Fruit fly (Drosophila melanogaster): ENCODE data around the gene CG16995.

CG16995 gene

dm6 chr2L:2348479-2348878, 40.7 kb downstream of the CG16995 start:
- no peak for TF ChIP-seq Hr96 (GFP tag; optimal IDR thresholded peaks at IDR 0.05)
- TF ChIP-seq Clk (GFP tag; optimal IDR thresholded peaks at IDR 0.05), result no peak
- TF ChIP-seq CG7045 (GFP tag; optimal IDR thresholded peaks at IDR 0.05), result no peak
- TF ChIP-seq cic (GFP tag; optimal IDR thresholded peaks at IDR 0.05), result no peak
- TF ChIP-seq CG5204 (GFP tag; optimal IDR thresholded peaks at IDR 0.05), result no peak
- TF ChIP-seq toe (GFP tag; optimal IDR thresholded peaks at IDR 0.05), result no peak
- no peak for TF ChIP-seq CG33017 (tag; optimal IDR thresholded peaks at IDR 0.05)
- TF ChIP-seq Mnt (GFP tag; optimal IDR thresholded peaks at IDR 0.05), result no peak
- TF ChIP-seq ovo (GFP tag; optimal IDR thresholded peaks at IDR 0.05), result no peak
- TF ChIP-seq kay (GFP tag; ENCODE audit: borderline replicate concordance), result no peak
- no peak for TF ChIP-seq CG12768 (GFP tag; optimal IDR thresholded peaks at IDR 0.05)
- TF ChIP-seq tj (GFP tag; optimal IDR thresholded peaks at IDR 0.05), result no peak
- TF ChIP-seq CG7101 (tag; optimal IDR thresholded peaks at IDR 0.05), result no peak
- TF ChIP-seq Crg-1 (GFP tag; optimal IDR thresholded peaks at IDR 0.05), result no peak
- no peak for TF ChIP-seq bab1 (GFP tag; optimal IDR thresholded peaks at IDR 0.05)
- no peak for TF ChIP-seq cnc (optimal IDR thresholded peaks at IDR 0.05)
- TF ChIP-seq pad (GFP tag; optimal IDR thresholded peaks at IDR 0.05), result no peak
- no peak for TF ChIP-seq CG11617 (GFP tag; optimal IDR thresholded peaks at IDR 0.05)

DNA sequence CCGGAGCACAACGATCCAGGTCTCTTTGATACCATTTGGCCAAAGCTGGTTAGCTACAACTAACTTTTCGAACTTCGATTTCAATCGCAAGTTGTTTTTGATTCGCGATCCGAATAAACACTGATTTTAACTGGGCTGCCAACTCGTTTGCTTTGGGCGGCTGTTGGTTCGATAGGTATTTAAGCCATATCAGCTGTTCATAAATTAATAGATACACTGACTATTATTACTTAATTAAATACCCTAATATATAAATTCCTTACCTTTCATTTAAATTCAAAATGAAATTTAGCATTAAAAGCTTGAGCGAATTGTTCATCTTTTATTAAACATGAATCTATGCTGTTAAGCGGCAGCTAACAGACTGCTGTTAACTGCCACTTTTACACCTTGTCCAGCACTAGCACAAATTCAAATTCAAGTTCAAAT, 49.5 kb downstream of the CG16995 start, which contains the start of gene CG9967:
TSS of gene CG9967 (minus strand) at position 129 of the 429 bp plus-strand sequence.
- TF ChIP-seq Hr96 (GFP tag; optimal IDR thresholded peaks at IDR 0.05) (no peak), ovo (GFP tag; optimal IDR thresholded peaks at IDR 0.05) (no peak), CG7045 (GFP tag; optimal IDR thresholded peaks at IDR 0.05) (no peak), kay (GFP tag; ENCODE audit: borderline replicate concordance) (no peak), tj (GFP tag; optimal IDR thresholded peaks at IDR 0.05) (no peak), CG14711 (tag; optimal IDR thresholded peaks at IDR 0.05) (no peak), Crg-1 (GFP tag; optimal IDR thresholded peaks at IDR 0.05) (no peak), CG7101 (tag; optimal IDR thresholded peaks at IDR 0.05) (peak; percentile 4), CG33017 (tag; optimal IDR thresholded peaks at IDR 0.05) (no peak), toe (GFP tag; optimal IDR thresholded peaks at IDR 0.05) (no peak), CG12768 (GFP tag; optimal IDR thresholded peaks at IDR 0.05) (no peak), bab1 (GFP tag; optimal IDR thresholded peaks at IDR 0.05) (peak; percentile 65), CG11617 (GFP tag; optimal IDR thresholded peaks at IDR 0.05) (peak; percentile 14), cic (GFP tag; optimal IDR thresholded peaks at IDR 0.05) (peak; percentile 3), pad (GFP tag; optimal IDR thresholded peaks at IDR 0.05) (peak; percentile 26), cnc (optimal IDR thresholded peaks at IDR 0.05) (no peak), Mnt (GFP tag; optimal IDR thresholded peaks at IDR 0.05) (no peak), Clk (GFP tag; optimal IDR thresholded peaks at IDR 0.05) (no peak), CG5204 (GFP tag; optimal IDR thresholded peaks at IDR 0.05) (no peak), CG1620 (GFP tag; optimal IDR thresholded peaks at IDR 0.05) (no peak)
